Worm (Caenorhabditis elegans) whole organism, mixed stage, embryonic: Measurements from ENCODE around the gene best-5.

Experiments used
- blmp-1 ChIP-seq: fragments of 150-350 bp; optimal IDR thresholded peaks from 2 replicates; lab custom pipeline; 2014; ENCODE audit warnings: missing biosample characterization, missing genetic modification characterization
- drap-1 ChIP-seq: fragments of 200-800 bp; sonication (Bioruptor generic); optimal IDR thresholded peaks from 3 replicates; lab custom pipeline; 2018; ENCODE audit warnings: mild to moderate bottlenecking, missing genetic modification characterization, missing compliant biosample characterization
- ham-2 ChIP-seq: fragments of 200-800 bp; sonication (Bioruptor generic); optimal IDR thresholded peaks from 2 replicates; lab custom pipeline; 2018; ENCODE audit warnings: mild to moderate bottlenecking, missing genetic modification characterization, missing compliant biosample characterization
- lsy-2 ChIP-seq: fragments of 150-350 bp; optimal IDR thresholded peaks from 2 replicates; lab custom pipeline; 2014; ENCODE audit warnings: missing biosample characterization, missing genetic modification characterization
- nhr-2 ChIP-seq: fragments of 150-350 bp; optimal IDR thresholded peaks from 2 replicates; lab custom pipeline; 2014; ENCODE audit warnings: missing biosample characterization, missing genetic modification characterization
- pha-4 ChIP-seq: fragments of 150-350 bp; optimal IDR thresholded peaks from 2 replicates; lab custom pipeline; 2018; ENCODE audit warnings: missing biosample characterization, missing genetic modification reagents, missing genetic modification characterization
- unc-39 ChIP-seq: fragments of 150-350 bp; optimal IDR thresholded peaks from 2 replicates; lab custom pipeline; 2014; ENCODE audit warnings: missing biosample characterization, missing genetic modification characterization
- ztf-11 ChIP-seq: fragments of 150-350 bp; optimal IDR thresholded peaks from 2 replicates; lab custom pipeline; 2014; ENCODE audit warnings: missing biosample characterization, missing genetic modification characterization

DNA sequence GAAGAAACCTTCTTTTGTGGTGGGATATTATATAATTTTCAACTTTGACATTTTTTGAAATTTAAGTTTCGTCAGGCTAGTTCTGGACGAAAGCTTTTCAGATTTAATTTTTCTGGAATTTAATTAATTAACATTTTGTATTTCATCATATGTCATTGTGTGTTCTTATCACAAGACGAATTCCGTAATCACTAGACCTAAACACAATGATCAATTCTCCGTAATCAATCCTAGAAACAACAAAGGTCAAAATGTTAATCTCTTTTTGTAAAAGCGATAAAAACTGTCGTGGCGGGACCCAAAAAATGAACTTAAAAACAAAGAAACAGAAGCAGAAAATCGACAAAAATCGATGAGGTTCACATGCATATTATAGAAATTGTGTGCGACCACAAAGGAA is 24.7 kb upstream of the best-5 start:
- TF ChIP-seq blmp-1 (tag; lab: Kevin White, UChicago) (no peak), drap-1 (no peak), pha-4 (no peak), nhr-2 (tag; lab: Kevin White, UChicago) (no peak), ztf-11 (tag; lab: Kevin White, UChicago) (no peak), ham-2 (GFP tag; lab: Kevin White, UChicago) (no peak), lsy-2 (tag; lab: Kevin White, UChicago) (no peak), unc-39 (no peak)
